Worm (Caenorhabditis elegans): ENCODE data around the gene bath-41.

Gene bath-41

DNA sequence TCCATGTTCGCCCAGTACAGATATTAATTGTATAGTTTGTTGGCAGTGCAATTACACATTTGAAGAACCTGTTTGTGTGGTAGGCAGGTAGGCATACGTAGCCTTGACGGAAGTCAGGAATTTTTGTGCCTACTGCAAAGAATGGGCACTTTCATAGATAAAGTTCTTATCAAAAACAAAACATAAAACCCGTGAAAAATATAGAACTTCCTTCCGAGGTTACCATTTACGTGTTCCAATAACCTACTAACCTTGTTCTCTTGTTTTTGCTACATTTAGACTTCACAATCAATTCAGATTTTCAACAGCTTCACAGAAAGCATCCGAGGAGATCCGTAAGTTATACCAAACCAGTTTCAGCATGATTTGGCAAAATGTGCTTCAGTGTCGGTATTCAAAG, 8.8 kb downstream of the bath-41 start, which contains the start of gene F37A4.4:
Gene F37A4.4, plus strand, starts transcription at position 301 of the 400 bp plus-strand sequence.
- TF ChIP-seq elt-3 (tag; optimal IDR thresholded peaks at IDR 0.05), result no peak
- TF ChIP-seq egl-27 (tag; optimal IDR thresholded peaks at IDR 0.05), result no peak
- no peak for TF ChIP-seq unc-62 (GFP tag; optimal IDR thresholded peaks at IDR 0.05)
- no peak for TF ChIP-seq ztf-11 (tag; optimal IDR thresholded peaks at IDR 0.05)
- TF ChIP-seq mdl-1 (tag; optimal IDR thresholded peaks at IDR 0.05), result no peak
- TF ChIP-seq mab-5 (tag; optimal IDR thresholded peaks at IDR 0.05), result no peak
- no peak for TF ChIP-seq elt-1 (tag; optimal IDR thresholded peaks at IDR 0.05)
- TF ChIP-seq nhr-237 (tag; optimal IDR thresholded peaks at IDR 0.05), result no peak
- TF ChIP-seq mbf-1 (tag; optimal IDR thresholded peaks at IDR 0.05), result no peak
- no peak for TF ChIP-seq unc-55 (GFP tag; optimal IDR thresholded peaks at IDR 0.05)
- no peak for TF ChIP-seq nhr-11 (tag; optimal IDR thresholded peaks at IDR 0.05)

- TF ChIP-seq nhr-12 (tag; optimal IDR thresholded peaks at IDR 0.05) (no peak), lin-11 (tag; optimal IDR thresholded peaks at IDR 0.05) (no peak), nhr-129 (tag; optimal IDR thresholded peaks at IDR 0.05) (no peak), zag-1 (tag; optimal IDR thresholded peaks at IDR 0.05) (no peak), mdl-1 (tag; optimal IDR thresholded peaks at IDR 0.05) (no peak), nhr-77 (tag; optimal IDR thresholded peaks at IDR 0.05) (no peak), F13H6.1 (tag; optimal IDR thresholded peaks at IDR 0.05) (no peak), blmp-1 (tag; optimal IDR thresholded peaks at IDR 0.05; ENCODE audit: insufficient read depth) (no peak), ZK546.5 (tag; optimal IDR thresholded peaks at IDR 0.05) (no peak), sem-4 (tag; optimal IDR thresholded peaks at IDR 0.05) (no peak), ztf-4 (tag; optimal IDR thresholded peaks at IDR 0.05) (no peak), Y55F3AM.14 (GFP tag; optimal IDR thresholded peaks at IDR 0.05) (no peak), ceh-82 (tag; optimal IDR thresholded peaks at IDR 0.05) (no peak)
These were observed 10.5 kb downstream of the bath-41 start, which contains the start of gene F37A4.5 for ce11 chrIII:6711590-6711989. Gene F37A4.5 (plus strand): TSS chrIII:6711890.

DNA sequence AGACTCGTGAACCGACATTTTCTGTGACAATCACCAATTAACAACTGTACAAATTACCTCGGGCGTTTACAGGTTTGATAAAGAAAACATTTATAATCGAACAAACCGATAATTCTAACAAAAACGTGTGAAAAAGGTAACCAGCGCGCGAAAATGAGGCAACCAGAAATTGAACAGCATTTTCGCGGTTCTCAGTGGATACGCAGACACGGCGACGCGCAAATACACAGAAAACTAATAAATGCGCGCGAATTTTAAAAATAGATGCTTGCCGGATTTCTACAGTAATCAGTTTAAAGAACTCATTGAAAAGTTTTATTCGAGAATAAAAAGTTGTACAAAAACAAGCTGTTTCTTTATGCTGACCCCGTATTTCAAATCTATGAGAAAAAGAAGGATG, 12.1 kb downstream of the bath-41 start, which contains the start of gene isw-1:
Gene isw-1, minus strand, starts transcription at position 118 of the 400 bp plus-strand sequence.
- no peak for TF ChIP-seq ztf-1 (GFP tag; conservative IDR thresholded peaks at IDR 0.05)
- TF ChIP-seq mdl-1 (tag; optimal IDR thresholded peaks at IDR 0.05), result no peak
- TF ChIP-seq ztf-11 (tag; optimal IDR thresholded peaks at IDR 0.05), result no peak
- TF ChIP-seq nhr-11 (tag; optimal IDR thresholded peaks at IDR 0.05), result no peak
- no peak for TF ChIP-seq nhr-25 (tag; optimal IDR thresholded peaks at IDR 0.05)
- peak; percentile 61 for TF ChIP-seq nhr-129 (tag; optimal IDR thresholded peaks at IDR 0.05)
- no peak for TF ChIP-seq mbf-1 (tag; optimal IDR thresholded peaks at IDR 0.05)
- TF ChIP-seq F13H6.1 (tag; optimal IDR thresholded peaks at IDR 0.05), result no peak
- TF ChIP-seq ceh-82 (tag; optimal IDR thresholded peaks at IDR 0.05), result no peak
- no peak for TF ChIP-seq ama-1 (optimal IDR thresholded peaks at IDR 0.05)
- no peak for TF ChIP-seq blmp-1 (tag; optimal IDR thresholded peaks at IDR 0.05; ENCODE audit: insufficient read depth)
- peak; percentile 21 for TF ChIP-seq fos-1 (tag; optimal IDR thresholded peaks at IDR 0.05)
- no peak for TF ChIP-seq nhr-237 (tag; optimal IDR thresholded peaks at IDR 0.05)
- TF ChIP-seq peb-1 (tag; optimal IDR thresholded peaks at IDR 0.05), result no peak
- no peak for TF ChIP-seq C34F6.9 (tag; optimal IDR thresholded peaks at IDR 0.05)
- TF ChIP-seq unc-55 (GFP tag; optimal IDR thresholded peaks at IDR 0.05), result peak; percentile 70
- TF ChIP-seq skn-1 (tag; optimal IDR thresholded peaks at IDR 0.05), result no peak
- TF ChIP-seq R02D3.7 (tag; optimal IDR thresholded peaks at IDR 0.05), result no peak
- TF ChIP-seq ceh-16 (tag; optimal IDR thresholded peaks at IDR 0.05), result no peak
- no peak for TF ChIP-seq aly-2 (tag; optimal IDR thresholded peaks at IDR 0.05)
- peak; percentile 90 for TF ChIP-seq gmeb-1 (tag; optimal IDR thresholded peaks at IDR 0.05)
- no peak for TF ChIP-seq elt-3 (tag; optimal IDR thresholded peaks at IDR 0.05)
- TF ChIP-seq Y55F3AM.14 (GFP tag; optimal IDR thresholded peaks at IDR 0.05), result no peak
- peak; percentile 8 for TF ChIP-seq sma-3 (GFP tag; optimal IDR thresholded peaks at IDR 0.05)
- no peak for TF ChIP-seq ztf-4 (tag; optimal IDR thresholded peaks at IDR 0.05)
- TF ChIP-seq unc-62 (GFP tag; optimal IDR thresholded peaks at IDR 0.05), result no peak
- no peak for TF ChIP-seq ZK546.5 (tag; optimal IDR thresholded peaks at IDR 0.05)
- no peak for TF ChIP-seq lin-39 (tag; optimal IDR thresholded peaks at IDR 0.05)
- no peak for TF ChIP-seq crh-2 (tag; optimal IDR thresholded peaks at IDR 0.05)
- no peak for TF ChIP-seq nhr-23 (tag; optimal IDR thresholded peaks at IDR 0.05)
- TF ChIP-seq sem-4 (tag; optimal IDR thresholded peaks at IDR 0.05), result no peak
- no peak for TF ChIP-seq nhr-21 (tag; optimal IDR thresholded peaks at IDR 0.05)
- no peak for TF ChIP-seq dmd-4 (tag; optimal IDR thresholded peaks at IDR 0.05)
- TF ChIP-seq nhr-12 (tag; optimal IDR thresholded peaks at IDR 0.05), result no peak
- no peak for TF ChIP-seq lsy-2 (tag; optimal IDR thresholded peaks at IDR 0.05)
- no peak for TF ChIP-seq egl-27 (tag; optimal IDR thresholded peaks at IDR 0.05)
- TF ChIP-seq sma-9 (GFP tag; optimal IDR thresholded peaks at IDR 0.05), result no peak
- no peak for TF ChIP-seq sma-9 (tag; optimal IDR thresholded peaks at IDR 0.05)
- no peak for TF ChIP-seq elt-1 (tag; optimal IDR thresholded peaks at IDR 0.05)
- TF ChIP-seq lin-13 (GFP tag; optimal IDR thresholded peaks at IDR 0.05), result no peak
- no peak for TF ChIP-seq unc-39 (tag; optimal IDR thresholded peaks at IDR 0.05)
- TF ChIP-seq mab-5 (tag; optimal IDR thresholded peaks at IDR 0.05), result no peak
- TF ChIP-seq lin-11 (tag; optimal IDR thresholded peaks at IDR 0.05), result peak; percentile 15
- no peak for TF ChIP-seq snpc-4 (tag; optimal IDR thresholded peaks at IDR 0.05)
- TF ChIP-seq alr-1 (tag; optimal IDR thresholded peaks at IDR 0.05), result no peak
- TF ChIP-seq nhr-77 (tag; optimal IDR thresholded peaks at IDR 0.05), result no peak
- no peak for TF ChIP-seq zag-1 (tag; optimal IDR thresholded peaks at IDR 0.05)
- no peak for TF ChIP-seq nhr-10 (tag; optimal IDR thresholded peaks at IDR 0.05)
